Fruit fly (Drosophila melanogaster) whole organism, prepupa: ENCODE measurements around the gene Apc2.

Experiments
- CG6792 ChIP-seq: fragments of 200-800 bp; sonication (Bioruptor generic); optimal IDR thresholded peaks from 3 replicates; lab custom pipeline; 2016; ENCODE audit warnings: missing biosample characterization, missing genetic modification characterization
- Hr39 ChIP-seq: fragments of 200-800 bp; sonication (Bioruptor generic); optimal IDR thresholded peaks from 2 replicates; lab custom pipeline; 2016; ENCODE audit warnings: missing biosample characterization, missing genetic modification characterization

DNA sequence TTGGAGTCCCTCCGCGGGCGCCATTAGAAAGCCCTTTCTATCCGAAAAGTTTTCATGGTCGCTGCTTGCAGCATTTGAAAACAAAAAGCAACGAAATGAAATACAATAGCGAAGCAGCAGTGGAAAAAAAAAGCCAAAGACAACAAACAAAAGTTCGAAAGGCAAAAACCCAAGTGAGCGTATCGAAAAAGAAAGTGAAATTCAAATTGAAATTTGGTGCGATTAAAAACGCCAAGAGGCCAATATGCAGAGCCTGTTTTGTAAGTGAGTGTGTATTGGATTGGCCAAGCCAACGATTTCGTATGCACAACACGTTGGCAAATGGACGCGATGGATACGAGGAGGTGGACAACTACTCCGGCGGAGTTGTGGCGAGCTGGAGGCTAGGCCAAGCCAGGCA, 39.0 kb downstream of the Apc2 start:
- TF ChIP-seq Hr39: no peak
- no peak for TF ChIP-seq CG6792 (GFP tag; lab: Kevin White, UChicago)
